Worm (Caenorhabditis elegans) whole organism, young adult: ENCODE data around the gene Y50D7A.1.

Experiments used
- C06A6.2 ChIP-seq: fragments of 200-800 bp; sonication (Bioruptor generic); conservative IDR thresholded peaks from 2 replicates; pipeline ENCODE4 v1.3.6; 2022; ENCODE audit warnings: missing genetic modification characterization, missing compliant biosample characterization
- D2030.7 ChIP-seq: fragments of 200-800 bp; sonication (Bioruptor generic); IDR thresholded peaks from 2 replicates; pipeline ENCODE4 v1.3.6; 2022; ENCODE audit warnings: missing genetic modification reagents, missing genetic modification characterization, missing compliant biosample characterization
- F22D6.2 ChIP-seq: sonication (generic microtip); optimal IDR thresholded peaks from 2 replicates; lab custom pipeline; 2016; ENCODE audit warnings: mild to moderate bottlenecking, missing genetic modification characterization, missing compliant biosample characterization
- F23B12.7 ChIP-seq: sonication (generic microtip); optimal IDR thresholded peaks from 2 replicates; lab custom pipeline; 2017; ENCODE audit warnings: missing genetic modification characterization, mild to moderate bottlenecking, missing compliant biosample characterization, antibody characterized with exemption, moderate library complexity; ENCODE audit not compliant: insufficient read depth
- F33H1.4 ChIP-seq: fragments of 200-800 bp; sonication (Bioruptor generic); IDR thresholded peaks from 2 replicates; pipeline ENCODE4 v1.3.6; 2022; ENCODE audit warnings: missing genetic modification reagents, missing genetic modification characterization, missing compliant biosample characterization
- F49E8.2 ChIP-seq: sonication (generic microtip); optimal IDR thresholded peaks from 3 replicates; lab custom pipeline; 2017; ENCODE audit warnings: missing genetic modification characterization, mild to moderate bottlenecking, missing compliant biosample characterization, antibody characterized with exemption, moderate library complexity; ENCODE audit not compliant: insufficient read depth
- F57C9.4 ChIP-seq: sonication (generic microtip); optimal IDR thresholded peaks from 2 replicates; lab custom pipeline; 2017; ENCODE audit warnings: mild to moderate bottlenecking, missing genetic modification characterization, missing compliant biosample characterization
- T07F8.4 ChIP-seq: sonication (generic microtip); optimal IDR thresholded peaks from 2 replicates; lab custom pipeline; 2016; ENCODE audit warnings: mild to moderate bottlenecking, missing genetic modification characterization, moderate library complexity, missing compliant biosample characterization
- T26A5.8 ChIP-seq: sonication (generic microtip); optimal IDR thresholded peaks from 2 replicates; lab custom pipeline; 2016; ENCODE audit warnings: missing genetic modification characterization, missing compliant biosample characterization
- Y67H2A.10 ChIP-seq: fragments of 200-800 bp; sonication (Bioruptor generic); conservative IDR thresholded peaks from 2 replicates; pipeline ENCODE4 v1.3.6; 2022; ENCODE audit warnings: missing genetic modification reagents, missing genetic modification characterization, missing compliant biosample characterization
- Y95B8A.8 ChIP-seq: fragments of 200-800 bp; sonication (Bioruptor generic); IDR thresholded peaks from 2 replicates; pipeline ENCODE4 v1.3.6; 2022; ENCODE audit warnings: missing genetic modification reagents, missing genetic modification characterization, missing compliant biosample characterization
- athp-1 ChIP-seq: sonication (generic microtip); optimal IDR thresholded peaks from 2 replicates; lab custom pipeline; 2017; ENCODE audit warnings: mild to moderate bottlenecking, missing genetic modification characterization, missing compliant biosample characterization
- attf-3 ChIP-seq: fragments of 200-800 bp; sonication (Bioruptor generic); conservative IDR thresholded peaks from 2 replicates; pipeline ENCODE4 v1.3.6; 2022; ENCODE audit warnings: missing genetic modification reagents, missing genetic modification characterization, missing compliant biosample characterization
- ccch-3 ChIP-seq: fragments of 200-800 bp; sonication (Bioruptor generic); optimal IDR thresholded peaks from 2 replicates; lab custom pipeline; 2018; ENCODE audit warnings: mild to moderate bottlenecking, missing genetic modification characterization, missing compliant biosample characterization
- cebp-1 ChIP-seq, 2 experiments: fragments of 200-800 bp in 1 of 2; sonication (Bioruptor generic) in 1 of 2; sonication (generic microtip) in 1 of 2; IDR thresholded peaks in 1 of 2; optimal IDR thresholded peaks in 1 of 2; 2 replicates each; pipeline versions ENCODE4 v1.3.6 to Lab custom; 2017 to 2022; ENCODE audit warnings: missing compliant biosample characterization in 2 of 2, missing genetic modification characterization in 2 of 2, mild to moderate bottlenecking in 1 of 2, missing genetic modification reagents in 1 of 2, moderate library complexity in 1 of 2
- ceh-40 ChIP-seq: fragments of 200-800 bp; sonication (Bioruptor generic); IDR thresholded peaks from 2 replicates; pipeline ENCODE4 v1.3.6; 2022; ENCODE audit warnings: missing genetic modification characterization, missing compliant biosample characterization
- die-1 ChIP-seq: sonication (generic microtip); optimal IDR thresholded peaks from 2 replicates; lab custom pipeline; 2016; ENCODE audit warnings: missing genotype, mild to moderate bottlenecking, missing genetic modification characterization, missing compliant biosample characterization
- egl-18 ChIP-seq: fragments of 200-800 bp; sonication (Bioruptor generic); IDR thresholded peaks from 2 replicates; pipeline ENCODE4 v1.3.6; 2022; ENCODE audit warnings: missing genetic modification reagents, missing genetic modification characterization, missing compliant biosample characterization
- egl-44 ChIP-seq: fragments of 200-800 bp; sonication (Bioruptor generic); IDR thresholded peaks from 2 replicates; pipeline ENCODE4 v1.3.6; 2022; ENCODE audit warnings: missing genetic modification reagents, missing genetic modification characterization, missing compliant biosample characterization
- ets-4 ChIP-seq: fragments of 200-800 bp; sonication (Bioruptor generic); optimal IDR thresholded peaks from 2 replicates; lab custom pipeline; 2018; ENCODE audit warnings: mild to moderate bottlenecking, missing genetic modification characterization, missing compliant biosample characterization
- gei-17 ChIP-seq: fragments of 200-800 bp; sonication (Bioruptor generic); optimal IDR thresholded peaks from 2 replicates; lab custom pipeline; 2018; ENCODE audit warnings: mild to moderate bottlenecking, missing genetic modification characterization, missing compliant biosample characterization
- hmg-20 ChIP-seq: fragments of 200-800 bp; sonication (Bioruptor generic); IDR thresholded peaks from 2 replicates; pipeline ENCODE4 v1.3.6; 2022; ENCODE audit warnings: missing genetic modification reagents, missing genetic modification characterization, missing compliant biosample characterization
- lag-1 ChIP-seq: fragments of 200-800 bp; sonication (Bioruptor generic); IDR thresholded peaks from 2 replicates; pipeline ENCODE4 v1.3.6; 2022; ENCODE audit warnings: missing genetic modification reagents, missing genetic modification characterization, missing compliant biosample characterization
- let-526 ChIP-seq: fragments of 200-800 bp; sonication (Bioruptor generic); IDR thresholded peaks from 2 replicates; pipeline ENCODE4 v1.3.6; 2022; ENCODE audit warnings: missing genetic modification reagents, missing genetic modification characterization, missing compliant biosample characterization
- let-607 ChIP-seq, 2 experiments: fragments of 200-800 bp in 1 of 2; sonication (Bioruptor generic) in 1 of 2; sonication (generic microtip) in 1 of 2; optimal IDR thresholded peaks; 2 replicates each; lab custom pipeline; 2016 to 2018; ENCODE audit warnings: mild to moderate bottlenecking in 2 of 2, missing compliant biosample characterization in 2 of 2, missing genetic modification characterization in 2 of 2, moderate library complexity in 2 of 2, missing genotype in 1 of 2
- lin-35 ChIP-seq, 3 experiments: fragments of 150-350 bp in 2 of 3; sonication (generic microtip) in 1 of 3; optimal IDR thresholded peaks; 2 replicates each; lab custom pipeline; 2014 to 2018; ENCODE audit warnings: missing biosample characterization in 3 of 3, missing genetic modification characterization in 3 of 3, missing genetic modification reagents in 3 of 3
- lir-1 ChIP-seq: fragments of 200-800 bp; sonication (Bioruptor generic); conservative IDR thresholded peaks from 2 replicates; pipeline ENCODE4 v1.3.6; 2022; ENCODE audit warnings: missing genetic modification reagents, missing genetic modification characterization, missing compliant biosample characterization
- lsy-27 ChIP-seq: sonication (generic microtip); optimal IDR thresholded peaks from 2 replicates; lab custom pipeline; 2017; ENCODE audit warnings: missing genetic modification characterization, mild to moderate bottlenecking, missing compliant biosample characterization, antibody characterized with exemption, missing genotype, borderline replicate concordance; ENCODE audit not compliant: insufficient read depth
- madf-3 ChIP-seq: fragments of 200-800 bp; sonication (Bioruptor generic); IDR thresholded peaks from 2 replicates; pipeline ENCODE4 v1.3.6; 2022; ENCODE audit warnings: missing genetic modification reagents, missing genetic modification characterization, missing compliant biosample characterization
- mcd-1 ChIP-seq: fragments of 200-800 bp; sonication (Bioruptor generic); IDR thresholded peaks from 2 replicates; pipeline ENCODE4 v1.3.6; 2022; ENCODE audit warnings: missing genetic modification reagents, missing genetic modification characterization, missing compliant biosample characterization
- mel-28 ChIP-seq: sonication (generic microtip); optimal IDR thresholded peaks from 2 replicates; lab custom pipeline; 2016; ENCODE audit warnings: borderline replicate concordance, mild to moderate bottlenecking, missing genetic modification characterization, missing compliant biosample characterization
- mes-4 ChIP-seq: sonication (generic microtip); optimal IDR thresholded peaks from 2 replicates; lab custom pipeline; 2016; ENCODE audit warnings: missing genotype, missing genetic modification characterization, missing compliant biosample characterization
- nfyb-1 ChIP-seq: fragments of 200-800 bp; sonication (Bioruptor generic); IDR thresholded peaks from 2 replicates; pipeline ENCODE4 v1.3.6; 2022; ENCODE audit warnings: missing genetic modification reagents, missing genetic modification characterization, missing compliant biosample characterization
- nhr-179 ChIP-seq: sonication (generic microtip); optimal IDR thresholded peaks from 2 replicates; lab custom pipeline; 2016; ENCODE audit warnings: mild to moderate bottlenecking, missing genetic modification characterization, missing compliant biosample characterization
- nhr-27 ChIP-seq: fragments of 200-800 bp; sonication (Bioruptor generic); optimal IDR thresholded peaks from 2 replicates; lab custom pipeline; 2018; ENCODE audit warnings: mild to moderate bottlenecking, missing genetic modification characterization, moderate library complexity, missing compliant biosample characterization
- nhr-90 ChIP-seq: sonication (generic microtip); optimal IDR thresholded peaks from 2 replicates; lab custom pipeline; 2016; ENCODE audit warnings: missing genotype, mild to moderate bottlenecking, missing genetic modification characterization, missing compliant biosample characterization
- pbrm-1 ChIP-seq: fragments of 200-800 bp; sonication (Bioruptor generic); IDR thresholded peaks from 2 replicates; pipeline ENCODE4 v1.3.6; 2022; ENCODE audit warnings: missing genetic modification reagents, missing genetic modification characterization, missing compliant biosample characterization
- rcor-1 ChIP-seq: fragments of 200-800 bp; sonication (Bioruptor generic); IDR thresholded peaks from 2 replicates; pipeline ENCODE4 v1.3.6; 2022; ENCODE audit warnings: missing genetic modification reagents, missing genetic modification characterization, missing compliant biosample characterization
- rec-8 ChIP-seq, 2 experiments: sonication (generic microtip); optimal IDR thresholded peaks; 2 replicates each; lab custom pipeline; 2016; ENCODE audit warnings: mild to moderate bottlenecking in 2 of 2, missing genetic modification characterization in 2 of 2, missing genetic modification reagents in 2 of 2, missing genotype in 2 of 2, missing biosample characterization in 1 of 2, missing compliant biosample characterization in 1 of 2, moderate library complexity in 1 of 2
- rpc-1 ChIP-seq, 2 experiments: fragments of 150-350 bp in 1 of 2; sonication (generic microtip) in 1 of 2; optimal IDR thresholded peaks; 2 replicates each; lab custom pipeline; 2014 to 2018; ENCODE audit warnings: missing biosample characterization in 1 of 2, missing genetic modification characterization in 1 of 2, missing genetic modification reagents in 1 of 2, missing genotype in 1 of 2
- sea-2 ChIP-seq: fragments of 200-800 bp; sonication (Bioruptor generic); IDR thresholded peaks from 2 replicates; pipeline ENCODE4 v1.3.6; 2022; ENCODE audit warnings: missing genetic modification characterization, missing compliant biosample characterization
- somi-1 ChIP-seq: fragments of 200-800 bp; sonication (Bioruptor generic); optimal IDR thresholded peaks from 2 replicates; lab custom pipeline; 2018; ENCODE audit warnings: mild to moderate bottlenecking, missing genetic modification characterization, missing compliant biosample characterization
- tbp1 ChIP-seq: fragments of 200-800 bp; sonication (Bioruptor generic); optimal IDR thresholded peaks from 2 replicates; lab custom pipeline; 2018; ENCODE audit warnings: mild to moderate bottlenecking, missing genetic modification characterization, missing compliant biosample characterization
- ztf-18 ChIP-seq: sonication (generic microtip); optimal IDR thresholded peaks from 2 replicates; lab custom pipeline; 2016; ENCODE audit warnings: missing genotype, mild to moderate bottlenecking, missing genetic modification characterization, missing compliant biosample characterization
- ztf-22 ChIP-seq: fragments of 200-800 bp; sonication (Bioruptor generic); optimal IDR thresholded peaks from 2 replicates; lab custom pipeline; 2018; ENCODE audit warnings: mild to moderate bottlenecking, missing genetic modification characterization, moderate library complexity, missing compliant biosample characterization

The Y50D7A.1 gene

DNA sequence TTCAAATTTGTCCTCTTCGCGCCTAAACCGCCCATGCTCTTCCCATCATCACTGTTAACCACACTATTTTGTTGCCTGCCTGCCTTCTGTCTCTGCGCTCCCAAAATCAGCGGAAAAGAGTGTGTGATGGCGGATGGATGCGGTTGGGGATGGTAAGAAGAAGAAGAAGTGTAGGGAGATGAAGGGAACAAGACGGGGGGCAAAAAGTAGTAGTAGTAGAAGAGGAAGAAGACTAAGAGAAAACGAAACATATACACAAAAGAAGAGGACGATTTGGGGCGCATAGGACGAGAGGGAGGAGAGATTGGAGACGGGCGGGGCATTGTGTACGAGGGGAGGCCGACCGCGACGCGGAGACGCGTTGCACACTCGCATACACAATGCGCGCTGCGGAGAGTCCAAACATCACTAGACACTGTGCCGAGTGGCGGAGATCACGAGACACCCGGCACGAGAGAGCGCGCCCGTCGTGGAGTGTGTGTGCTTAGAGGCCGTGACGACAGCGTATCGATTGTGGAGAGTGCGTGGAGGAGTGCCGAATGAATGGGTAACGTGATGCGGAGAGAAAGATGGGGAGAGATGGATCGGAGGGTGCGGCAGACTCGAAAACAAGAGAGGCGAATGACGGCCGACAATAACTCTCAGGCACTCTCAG, 57.2 kb downstream of the Y50D7A.1 start (continued):
- peak; percentile 95 for TF ChIP-seq ets-4 (GFP tag; lab: Kevin White, UChicago)
- TF ChIP-seq rcor-1 (GFP tag; lab: Robert Waterston, UW): peak; percentile 43; the same call in 1 of the 2 replicates
- peak; percentile 84 for TF ChIP-seq somi-1 (GFP tag; lab: Kevin White, UChicago)
- TF ChIP-seq mcd-1 (GFP tag; lab: Robert Waterston, UW): peak; percentile 88
- peak; percentile 43; the same call in 1 of the 2 replicates for TF ChIP-seq cebp-1 (GFP tag; IDR thresholded peaks at IDR 0.05; lab: Robert Waterston, UW)
- TF ChIP-seq cebp-1 (tag; optimal IDR thresholded peaks at IDR 0.05; lab: Kevin White, UChicago): peak; percentile 96
- TF ChIP-seq T26A5.8 (tag; lab: Kevin White, UChicago): no peak
- TF ChIP-seq nhr-179 (tag; lab: Kevin White, UChicago): no peak
- no peak for TF ChIP-seq F49E8.2 (tag; lab: Kevin White, UChicago)
- no peak for TF ChIP-seq lsy-27 (tag; lab: Kevin White, UChicago)
- peak; percentile 81 for TF ChIP-seq nhr-90 (tag; lab: Kevin White, UChicago)
- TF ChIP-seq lin-35 (GFP tag; optimal IDR thresholded peaks at IDR 0.05; lab: Kevin White, UChicago): peak in 1 of 3 experiments; percentile 72
- peak; percentile 72 for TF ChIP-seq die-1 (tag; lab: Kevin White, UChicago)
- no peak for TF ChIP-seq ccch-3 (GFP tag; lab: Kevin White, UChicago)
- no peak for TF ChIP-seq lag-1 (GFP tag; lab: Robert Waterston, UW)
- TF ChIP-seq athp-1 (tag; lab: Kevin White, UChicago): peak; percentile 84
- peak; percentile 86 for TF ChIP-seq gei-17
- peak; percentile 77 for TF ChIP-seq F22D6.2 (tag; lab: Kevin White, UChicago)
- TF ChIP-seq sea-2 (GFP tag; lab: Robert Waterston, UW): peak; percentile 82; the same call in 1 of the 2 replicates
- peak; percentile 84 for TF ChIP-seq madf-3 (GFP tag; lab: Robert Waterston, UW)
- peak; percentile 44; the same call in 1 of the 2 replicates for TF ChIP-seq Y95B8A.8
- TF ChIP-seq T07F8.4: no peak
- peak; percentile 89 for TF ChIP-seq ztf-22
- TF ChIP-seq let-607 (tag; optimal IDR thresholded peaks at IDR 0.05; lab: Kevin White, UChicago): peak; percentile 85 to 91
- TF ChIP-seq attf-3 (GFP tag; lab: Robert Waterston, UW): 0 out of 2 replicates have a peak, but pooled peaks have one; percentile 25
- no peak for TF ChIP-seq rpc-1 (optimal IDR thresholded peaks at IDR 0.05; lab: Kevin White, UChicago)
- no peak for TF ChIP-seq rpc-1 (tag; optimal IDR thresholded peaks at IDR 0.05; lab: Kevin White, UChicago)
- no peak for TF ChIP-seq mes-4 (tag; lab: Kevin White, UChicago)
- TF ChIP-seq egl-44: peak; percentile 84
- no peak for TF ChIP-seq ceh-40
- peak; percentile 84 for TF ChIP-seq pbrm-1 (GFP tag; lab: Robert Waterston, UW)
- TF ChIP-seq mel-28 (tag; lab: Kevin White, UChicago): peak; percentile 86
- peak; percentile 75 for TF ChIP-seq ztf-18 (tag; lab: Kevin White, UChicago)
- TF ChIP-seq tbp1 (GFP tag; lab: Kevin White, UChicago): peak; percentile 68
- TF ChIP-seq egl-18: 0 out of 2 replicates have a peak, but pooled peaks have one; percentile 68
- TF ChIP-seq D2030.7 (GFP tag; lab: Robert Waterston, UW): no peak
- TF ChIP-seq C06A6.2 (GFP tag; lab: Robert Waterston, UW): peak; percentile 88
- TF ChIP-seq hmg-20 (GFP tag; lab: Robert Waterston, UW): 0 out of 2 replicates have a peak, but pooled peaks have one; percentile 11
- TF ChIP-seq F23B12.7: peak; percentile 14
- TF ChIP-seq F57C9.4 (tag; lab: Kevin White, UChicago): no peak
- TF ChIP-seq let-526: peak; percentile 48; the same call in 1 of the 2 replicates
- TF ChIP-seq rec-8 (tag; optimal IDR thresholded peaks at IDR 0.05; lab: Kevin White, UChicago): peak in 1 of 2 experiments; percentile 8
- no peak for TF ChIP-seq nhr-27 (tag; lab: Kevin White, UChicago)
- TF ChIP-seq F33H1.4: peak; percentile 15; the same call in 1 of the 2 replicates
- TF ChIP-seq lir-1 (GFP tag; lab: Robert Waterston, UW): peak; percentile 75
- peak; percentile 95 for TF ChIP-seq nfyb-1 (GFP tag; lab: Robert Waterston, UW)
- TF ChIP-seq Y67H2A.10 (GFP tag; lab: Robert Waterston, UW): no peak
